Worm (Caenorhabditis elegans) whole organism, L3 larva: ENCODE data around the gene T20B3.1.

Experiments
- R02D3.7 ChIP-seq: fragments of 150-350 bp; optimal IDR thresholded peaks from 2 replicates; lab custom pipeline; 2014; ENCODE audit warnings: missing biosample characterization, missing genetic modification characterization
- ama-1 ChIP-seq: fragments of 150-350 bp; optimal IDR thresholded peaks from 2 replicates; lab custom pipeline; 2018
- ceh-16 ChIP-seq: sonication (generic microtip); optimal IDR thresholded peaks from 2 replicates; lab custom pipeline; 2017; ENCODE audit warnings: missing biosample characterization, missing genetic modification characterization
- ceh-82 ChIP-seq: fragments of 150-350 bp; optimal IDR thresholded peaks from 2 replicates; lab custom pipeline; 2014; ENCODE audit warnings: missing biosample characterization, missing genetic modification characterization
- ceh-9 ChIP-seq: sonication (generic microtip); optimal IDR thresholded peaks from 2 replicates; lab custom pipeline; 2018; ENCODE audit warnings: missing biosample characterization, missing genetic modification characterization
- egl-27 ChIP-seq: sonication (generic microtip); optimal IDR thresholded peaks from 4 replicates; lab custom pipeline; 2017; ENCODE audit warnings: missing biosample characterization, missing genetic modification reagents, missing genetic modification characterization
- egl-5 ChIP-seq: fragments of 150-350 bp; optimal IDR thresholded peaks from 2 replicates; lab custom pipeline; 2017; ENCODE audit warnings: missing biosample characterization, missing genetic modification reagents, missing genetic modification characterization, inconsistent platforms
- elt-1 ChIP-seq: fragments of 150-350 bp; optimal IDR thresholded peaks from 2 replicates; lab custom pipeline; 2014; ENCODE audit warnings: missing biosample characterization, missing genetic modification characterization
- elt-2 ChIP-seq: sonication (generic microtip); optimal IDR thresholded peaks from 2 replicates; lab custom pipeline; 2016; ENCODE audit warnings: missing genetic modification reagents, mild to moderate bottlenecking, missing genetic modification characterization, missing compliant biosample characterization
- elt-3 ChIP-seq, 3 experiments: fragments of 150-350 bp in 1 of 3; sonication (generic microtip) in 2 of 3; optimal IDR thresholded peaks; 2 replicates in 2 of 3; 4 replicates in 1 of 3; lab custom pipeline; 2014 to 2017; ENCODE audit warnings: missing biosample characterization in 3 of 3, missing genetic modification characterization in 3 of 3
- eor-1 ChIP-seq, 2 experiments: fragments of 150-350 bp; optimal IDR thresholded peaks; 2 replicates each; lab custom pipeline; 2014 to 2018; ENCODE audit warnings: missing biosample characterization in 2 of 2, missing genetic modification characterization in 2 of 2
- fkh-10 ChIP-seq: sonication (generic microtip); optimal IDR thresholded peaks from 2 replicates; lab custom pipeline; 2017; ENCODE audit warnings: missing biosample characterization, missing genetic modification reagents, missing genetic modification characterization
- fkh-2 ChIP-seq: fragments of 150-350 bp; optimal IDR thresholded peaks from 2 replicates; lab custom pipeline; 2014; ENCODE audit warnings: missing biosample characterization, missing genetic modification reagents, missing genetic modification characterization
- fos-1 ChIP-seq: fragments of 150-350 bp; optimal IDR thresholded peaks from 2 replicates; lab custom pipeline; 2014; ENCODE audit warnings: missing biosample characterization, missing genetic modification characterization
- hmg-11 ChIP-seq: sonication (generic microtip); optimal IDR thresholded peaks from 2 replicates; lab custom pipeline; 2016; ENCODE audit warnings: missing genetic modification characterization, missing compliant biosample characterization
- jun-1 ChIP-seq: fragments of 150-350 bp; optimal IDR thresholded peaks from 2 replicates; lab custom pipeline; 2014; ENCODE audit warnings: missing biosample characterization, missing genetic modification reagents, missing genetic modification characterization
- lin-15B ChIP-seq: fragments of 150-350 bp; optimal IDR thresholded peaks from 2 replicates; lab custom pipeline; 2014; ENCODE audit warnings: missing biosample characterization, missing genetic modification characterization
- lsy-12 ChIP-seq: sonication (generic microtip); optimal IDR thresholded peaks from 2 replicates; lab custom pipeline; 2016; ENCODE audit warnings: mild to moderate bottlenecking, missing genetic modification characterization, missing compliant biosample characterization
- mdl-1 ChIP-seq: fragments of 150-350 bp; optimal IDR thresholded peaks from 2 replicates; lab custom pipeline; 2014; ENCODE audit warnings: missing biosample characterization, missing genetic modification characterization
- mml-1 ChIP-seq: fragments of 150-350 bp; sonication (generic microtip); optimal IDR thresholded peaks from 3 replicates; lab custom pipeline; 2014; ENCODE audit warnings: missing biosample characterization, missing genetic modification characterization
- nfya-1 ChIP-seq: sonication (generic microtip); optimal IDR thresholded peaks from 2 replicates; lab custom pipeline; 2017; ENCODE audit warnings: missing genetic modification characterization, mild to moderate bottlenecking, missing compliant biosample characterization, antibody characterized with exemption, moderate library complexity; ENCODE audit not compliant: insufficient read depth
- nhr-11 ChIP-seq: fragments of 150-350 bp; optimal IDR thresholded peaks from 2 replicates; lab custom pipeline; 2014; ENCODE audit warnings: missing biosample characterization, missing genetic modification characterization
- nhr-12 ChIP-seq: fragments of 150-350 bp; optimal IDR thresholded peaks from 2 replicates; lab custom pipeline; 2014; ENCODE audit warnings: missing biosample characterization, missing genetic modification characterization
- nhr-23 ChIP-seq: fragments of 150-350 bp; optimal IDR thresholded peaks from 2 replicates; lab custom pipeline; 2014; ENCODE audit warnings: missing biosample characterization, missing genetic modification reagents, missing genetic modification characterization
- nhr-237 ChIP-seq: fragments of 150-350 bp; optimal IDR thresholded peaks from 2 replicates; lab custom pipeline; 2014; ENCODE audit warnings: missing biosample characterization, missing genetic modification characterization
- nhr-25 ChIP-seq: sonication (generic microtip); optimal IDR thresholded peaks from 2 replicates; lab custom pipeline; 2017; ENCODE audit warnings: missing biosample characterization, missing genetic modification characterization
- nhr-28 ChIP-seq: fragments of 150-350 bp; optimal IDR thresholded peaks from 2 replicates; lab custom pipeline; 2014; ENCODE audit warnings: missing biosample characterization, missing genetic modification characterization
- nhr-43 ChIP-seq: sonication (generic microtip); optimal IDR thresholded peaks from 2 replicates; lab custom pipeline; 2016; ENCODE audit warnings: mild to moderate bottlenecking, missing genetic modification characterization, missing compliant biosample characterization; ENCODE audit not compliant: poor library complexity, severe bottlenecking
- nhr-67 ChIP-seq: fragments of 150-350 bp; optimal IDR thresholded peaks from 2 replicates; lab custom pipeline; 2014; ENCODE audit warnings: missing biosample characterization, missing genetic modification characterization
- nhr-76 ChIP-seq: fragments of 150-350 bp; sonication (generic microtip); optimal IDR thresholded peaks from 5 replicates; lab custom pipeline; 2014; ENCODE audit warnings: missing biosample characterization, missing genetic modification characterization
- pha-4 ChIP-seq: fragments of 150-350 bp; optimal IDR thresholded peaks from 2 replicates; lab custom pipeline; 2014; ENCODE audit warnings: missing biosample characterization, missing genetic modification reagents, missing genetic modification characterization
- sea-2 ChIP-seq: fragments of 150-350 bp; sonication (generic microtip); optimal IDR thresholded peaks from 4 replicates; lab custom pipeline; 2014; ENCODE audit warnings: missing biosample characterization, missing genetic modification reagents, missing genetic modification characterization
- snpc-4 ChIP-seq: fragments of 150-350 bp; optimal IDR thresholded peaks from 2 replicates; lab custom pipeline; 2014; ENCODE audit warnings: missing biosample characterization, missing genetic modification characterization
- tbx-2 ChIP-seq: sonication (generic microtip); optimal IDR thresholded peaks from 2 replicates; lab custom pipeline; 2016; ENCODE audit warnings: mild to moderate bottlenecking, missing genetic modification characterization, missing compliant biosample characterization
- ztf-11 ChIP-seq: fragments of 150-350 bp; optimal IDR thresholded peaks from 2 replicates; lab custom pipeline; 2014; ENCODE audit warnings: missing biosample characterization, missing genetic modification characterization
- ztf-4 ChIP-seq: fragments of 150-350 bp; optimal IDR thresholded peaks from 2 replicates; lab custom pipeline; 2014; ENCODE audit warnings: missing biosample characterization, missing genetic modification characterization

The T20B3.1 gene

DNA sequence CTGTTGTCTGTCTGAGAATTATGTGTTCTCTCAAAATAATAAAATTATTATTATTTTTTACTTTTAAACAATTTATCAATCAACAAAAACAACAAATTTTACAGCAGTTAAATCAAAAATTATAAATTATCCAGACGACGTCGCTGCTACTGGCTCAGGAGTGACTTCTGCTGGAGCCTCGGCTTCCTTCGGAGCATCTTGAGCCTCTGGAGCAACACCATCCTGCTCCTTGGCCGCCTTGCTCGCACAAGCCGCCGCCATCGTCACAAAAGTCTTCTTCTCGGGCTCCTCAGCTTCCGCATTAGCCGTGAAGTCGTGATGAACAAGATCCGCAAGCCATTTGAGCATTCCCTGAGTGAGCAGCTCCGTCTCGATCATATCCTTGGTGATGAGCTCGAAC, 22.6 kb upstream of the T20B3.1 start:
- TF ChIP-seq ceh-9 (tag; lab: Kevin White, UChicago) (no peak), hmg-11 (tag; lab: Kevin White, UChicago) (no peak), nhr-12 (no peak), ceh-16 (tag; lab: Kevin White, UChicago) (no peak), elt-3 (tag; optimal IDR thresholded peaks at IDR 0.05; lab: Kevin White, UChicago) (no peak), snpc-4 (no peak)
- TF ChIP-seq, all 47 proteins: peak for 0

DNA sequence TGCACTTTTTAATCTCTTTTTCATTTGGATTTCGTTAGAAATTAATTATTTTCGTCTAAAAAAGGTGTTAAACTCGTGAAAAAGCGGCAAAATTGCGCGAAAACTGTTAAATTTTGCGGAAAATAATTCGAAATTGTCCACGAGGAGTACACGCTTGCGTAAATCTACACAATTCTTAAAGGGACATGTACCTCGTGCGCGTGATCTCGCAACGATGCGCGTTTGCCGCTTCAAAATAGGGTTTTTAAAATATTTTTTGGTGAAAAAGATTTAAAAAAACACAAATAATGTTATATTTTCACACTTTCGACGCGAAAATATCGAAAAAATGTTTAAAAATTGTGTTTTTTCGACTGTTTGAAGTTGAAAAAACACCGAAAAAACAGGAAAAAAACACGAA, 22.0 kb upstream of the T20B3.1 start:
- TF ChIP-seq nhr-23 (no peak), ceh-9 (tag; lab: Kevin White, UChicago) (no peak), elt-3 (tag; optimal IDR thresholded peaks at IDR 0.05; lab: Kevin White, UChicago) (no peak), nhr-25 (no peak), egl-27 (tag; lab: Kevin White, UChicago) (no peak), ztf-11 (no peak), nhr-28 (tag; lab: Kevin White, UChicago) (no peak), nhr-67 (tag; lab: Kevin White, UChicago) (no peak), mml-1 (tag; lab: Kevin White, UChicago) (no peak), tbx-2 (tag; lab: Kevin White, UChicago) (no peak), eor-1 (tag; optimal IDR thresholded peaks at IDR 0.05; lab: Kevin White, UChicago) (no peak), ama-1 (lab: Kevin White, UChicago) (no peak), nhr-76 (no peak), nhr-12 (no peak), fkh-10 (GFP tag; lab: Kevin White, UChicago) (no peak), nhr-43 (no peak), nfya-1 (tag; lab: Kevin White, UChicago) (no peak), sea-2 (GFP tag; lab: Kevin White, UChicago) (no peak)

ce11 chrV:16794079-16794478, 21.3 kb upstream of the T20B3.1 start:
- TF ChIP-seq lsy-12 (tag; lab: Kevin White, UChicago) = no peak
- TF ChIP-seq fkh-10 (GFP tag; lab: Kevin White, UChicago) = no peak
- no peak for TF ChIP-seq egl-5 (tag; lab: Kevin White, UChicago)
- TF ChIP-seq egl-27 (tag; lab: Kevin White, UChicago) = no peak
- no peak for TF ChIP-seq eor-1 (tag; optimal IDR thresholded peaks at IDR 0.05; lab: Kevin White, UChicago)
- TF ChIP-seq nfya-1 (tag; lab: Kevin White, UChicago) = no peak
- no peak for TF ChIP-seq sea-2 (GFP tag; lab: Kevin White, UChicago)

ce11 chrV:16794828-16795354, 20.5 kb upstream of the T20B3.1 start, which contains the start of the genes ctps-1 and pus-1:
Gene ctps-1, plus strand, starts transcription at chrV:16794878.
Gene pus-1, minus strand, starts transcription at chrV:16794952.
- TF ChIP-seq ztf-4 = no peak
- peak; percentile 30 for TF ChIP-seq ama-1 (lab: Kevin White, UChicago)
- no peak for TF ChIP-seq ztf-11
- TF ChIP-seq lin-15B = peak; percentile 54
- peak; percentile 30 for TF ChIP-seq jun-1 (tag; lab: Kevin White, UChicago)
- no peak for TF ChIP-seq elt-1 (tag; lab: Kevin White, UChicago)
- TF ChIP-seq nhr-11 = no peak
- TF ChIP-seq elt-2 (tag; lab: Kevin White, UChicago) = peak; percentile 28
- peak; percentile 47 for TF ChIP-seq fkh-10 (GFP tag; lab: Kevin White, UChicago)
- peak; percentile 2 for TF ChIP-seq R02D3.7
- TF ChIP-seq pha-4 = peak; percentile 80
- no peak for TF ChIP-seq nhr-237
- no peak for TF ChIP-seq tbx-2 (tag; lab: Kevin White, UChicago)
- TF ChIP-seq nfya-1 (tag; lab: Kevin White, UChicago) = peak; percentile 87
- TF ChIP-seq mdl-1 (tag; lab: Kevin White, UChicago) = no peak
- peak; percentile 15 for TF ChIP-seq lsy-12 (tag; lab: Kevin White, UChicago)
- no peak for TF ChIP-seq fkh-2 (tag; lab: Kevin White, UChicago)
- no peak for TF ChIP-seq ceh-82 (tag; lab: Kevin White, UChicago)
- peak; percentile 37 for TF ChIP-seq nhr-25
- TF ChIP-seq nhr-23 = peak; percentile 78
- TF ChIP-seq hmg-11 (tag; lab: Kevin White, UChicago) = peak; percentile 48
- peak; percentile 92 for TF ChIP-seq snpc-4
- no peak for TF ChIP-seq fos-1
